Fruit fly (Drosophila melanogaster) whole organism: ENCODE measurements around the gene CG14853.

Experiments used
- CG8478 ChIP-seq: fragments of >200 bp; optimal IDR thresholded peaks from 2 replicates; lab custom pipeline; 2018; ENCODE audit warnings: inconsistent platforms
- Dll ChIP-seq: fragments of >200 bp; optimal IDR thresholded peaks from 2 replicates; lab custom pipeline; 2017
- EcR ChIP-seq, 2 experiments: fragments of >200 bp; optimal IDR thresholded peaks; 2 replicates each; lab custom pipeline; 2017; ENCODE audit warnings: missing biosample characterization in 2 of 2, missing genetic modification characterization in 2 of 2, missing genetic modification reagents in 2 of 2
- pan ChIP-seq: fragments of >200 bp; optimal IDR thresholded peaks from 2 replicates; lab custom pipeline; 2017
- psq ChIP-seq: fragments of >200 bp; optimal IDR thresholded peaks from 2 replicates; lab custom pipeline; 2017
- usp ChIP-seq: fragments of >200 bp; optimal IDR thresholded peaks from 2 replicates; lab custom pipeline; 2017; ENCODE audit warnings: missing biosample characterization, missing genetic modification characterization, mixed read lengths

The CG14853 gene

dm6 chr3R:14608892-14609692 lies at the start of gene CG14853:
Gene CG14853 (plus strand): TSS chr3R:14609642.
- TF ChIP-seq Dll (no peak), pan (lab: Kevin White, UChicago) (peak; percentile 58)

dm6 chr3R:14559954-14560353 lies 49.5 kb upstream of the CG14853 start, which contains the start of gene CG14854:
Gene CG14854 (minus strand): TSS chr3R:14560054.
- no peak for TF ChIP-seq psq
- TF ChIP-seq Dll, result no peak
- TF ChIP-seq CG8478 (lab: Kevin White, UChicago), result no peak
- no peak for TF ChIP-seq EcR (GFP tag; optimal IDR thresholded peaks at IDR 0.05; lab: Kevin White, UChicago)
- TF ChIP-seq usp (GFP tag; lab: Kevin White, UChicago), result no peak

dm6 chr3R:14560635-14561034 lies 48.8 kb upstream of the CG14853 start, which contains the start of gene Jig:
Gene Jig (plus strand): TSS chr3R:14560935.
- TF ChIP-seq EcR (GFP tag; optimal IDR thresholded peaks at IDR 0.05; lab: Kevin White, UChicago) (no peak), Dll (no peak), psq (no peak), usp (GFP tag; lab: Kevin White, UChicago) (no peak), pan (lab: Kevin White, UChicago) (no peak), CG8478 (lab: Kevin White, UChicago) (no peak)

dm6 chr3R:14562040-14562439 lies 47.4 kb upstream of the CG14853 start, which contains the start of gene CG14851:
Gene CG14851 (plus strand): TSS chr3R:14562340.
- TF ChIP-seq Dll (no peak), pan (lab: Kevin White, UChicago) (no peak), usp (GFP tag; lab: Kevin White, UChicago) (no peak), EcR (GFP tag; optimal IDR thresholded peaks at IDR 0.05; lab: Kevin White, UChicago) (no peak), psq (no peak), CG8478 (lab: Kevin White, UChicago) (no peak)

dm6 chr3R:14564705-14565064 lies 44.8 kb upstream of the CG14853 start, which contains the start of gene CG8087:
Gene CG8087 (minus strand): TSS chr3R:14564805.
- TF ChIP-seq Dll (no peak), CG8478 (lab: Kevin White, UChicago) (no peak), psq (no peak), pan (lab: Kevin White, UChicago) (no peak), usp (GFP tag; lab: Kevin White, UChicago) (no peak), EcR (GFP tag; optimal IDR thresholded peaks at IDR 0.05; lab: Kevin White, UChicago) (no peak)

dm6 chr3R:14565065-14565977 lies 44.1 kb upstream of the CG14853 start, which contains the start of gene CG14852:
Gene CG14852 (plus strand): TSS chr3R:14565927.
- no peak for TF ChIP-seq usp (GFP tag; lab: Kevin White, UChicago)
- TF ChIP-seq CG8478 (lab: Kevin White, UChicago), result no peak
- TF ChIP-seq pan (lab: Kevin White, UChicago), result no peak

- TF ChIP-seq pan (lab: Kevin White, UChicago) (no peak), EcR (GFP tag; optimal IDR thresholded peaks at IDR 0.05; lab: Kevin White, UChicago) (no peak), Dll (no peak), psq (no peak), CG8478 (lab: Kevin White, UChicago) (no peak), usp (GFP tag; lab: Kevin White, UChicago) (no peak)
Measured at dm6 chr3R:14567329-14567728, 42.1 kb upstream of the CG14853 start, which contains the start of gene CG31313. Gene CG31313 (minus strand): TSS chr3R:14567429.

dm6 chr3R:14567796-14568195 lies 41.6 kb upstream of the CG14853 start:
- TF ChIP-seq usp (GFP tag; lab: Kevin White, UChicago), result no peak
- TF ChIP-seq Dll, result no peak
- TF ChIP-seq psq, result no peak

dm6 chr3R:14568501-14569137 lies 40.8 kb upstream of the CG14853 start, which contains the start of gene CG8066:
Gene CG8066 (minus strand): TSS chr3R:14568847.
- TF ChIP-seq EcR (GFP tag; optimal IDR thresholded peaks at IDR 0.05; lab: Kevin White, UChicago) (no peak), psq (no peak), Dll (no peak), CG8478 (lab: Kevin White, UChicago) (no peak), pan (lab: Kevin White, UChicago) (no peak), usp (GFP tag; lab: Kevin White, UChicago) (no peak)

- TF ChIP-seq pan (lab: Kevin White, UChicago) (no peak), CG8478 (lab: Kevin White, UChicago) (no peak), psq (no peak), usp (GFP tag; lab: Kevin White, UChicago) (no peak), Dll (no peak), EcR (GFP tag; optimal IDR thresholded peaks at IDR 0.05; lab: Kevin White, UChicago) (no peak)
Measured at dm6 chr3R:14569411-14570107, 39.9 kb upstream of the CG14853 start, which contains the start of gene Cys. Gene Cys (minus strand): TSS chr3R:14569644.
